Worm (Caenorhabditis elegans): ENCODE results near the gene T20D4.15.

Gene T20D4.15

DNA sequence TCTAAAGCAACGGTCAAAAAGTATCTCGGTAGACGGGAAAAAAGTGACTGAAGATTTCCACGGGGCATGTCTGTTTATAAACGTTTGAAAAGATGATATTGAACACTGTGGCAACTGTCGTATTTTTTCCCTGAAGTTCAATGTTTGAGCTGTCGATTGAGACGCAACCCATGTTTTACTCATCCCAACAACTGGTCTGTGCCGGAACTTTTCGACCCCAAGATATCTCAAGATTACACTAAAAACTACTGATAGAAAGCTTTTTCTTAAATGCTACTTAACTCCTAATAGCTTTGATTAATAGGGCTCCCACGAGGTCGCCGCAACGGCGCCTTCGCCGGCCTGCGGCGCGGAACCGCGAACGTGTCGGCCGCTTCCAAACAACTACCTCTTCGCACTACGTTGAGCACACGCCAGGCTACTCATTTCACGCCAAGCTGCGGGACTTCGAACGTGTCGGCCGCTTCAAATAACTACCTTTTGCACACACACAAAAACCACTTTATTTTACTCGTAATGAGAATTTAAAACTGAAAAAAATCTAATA lies at the start of gene T20D4.15:
Gene T20D4.15, minus strand, starts transcription at position 51 of the 547 bp plus-strand sequence.
- TF ChIP-seq lsy-2 (tag; optimal IDR thresholded peaks at IDR 0.05) (no peak), nhr-84 (tag; optimal IDR thresholded peaks at IDR 0.05) (no peak), nhr-19 (GFP tag; conservative IDR thresholded peaks at IDR 0.05) (no peak), isw-1 (GFP tag; IDR thresholded peaks at IDR 0.05) (no peak), hpl-2 (GFP tag; optimal IDR thresholded peaks at IDR 0.05) (no peak), sptf-1 (tag; optimal IDR thresholded peaks at IDR 0.05) (no peak), mep-1 (tag; optimal IDR thresholded peaks at IDR 0.05) (no peak)

DNA sequence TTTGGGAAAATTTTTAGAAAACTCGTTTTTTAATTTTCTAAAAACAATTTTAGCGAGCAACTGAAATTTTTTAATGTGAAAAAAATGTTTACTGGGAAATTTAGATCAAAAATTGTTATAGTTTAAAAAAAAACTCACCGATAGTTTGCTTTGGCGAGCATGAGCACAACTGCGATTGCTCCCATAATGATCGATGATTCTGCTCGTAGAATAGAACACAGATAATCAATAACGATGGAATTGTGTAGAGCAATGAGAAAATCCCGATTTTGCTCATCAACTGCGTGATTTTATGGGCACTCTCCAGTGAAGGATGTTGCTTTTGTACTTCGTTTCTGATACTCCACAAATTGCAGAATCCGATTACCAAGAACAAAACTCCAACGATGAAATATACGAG lies 48.1 kb upstream of the T20D4.15 start:
- TF ChIP-seq efl-1 (optimal IDR thresholded peaks at IDR 0.05) (no peak), efl-1 (GFP tag; optimal IDR thresholded peaks at IDR 0.05 in 1 of 2) (peak in 1 of 2 experiments; percentile 71), nhr-11 (tag; optimal IDR thresholded peaks at IDR 0.05) (no peak), xbp-1 (tag; optimal IDR thresholded peaks at IDR 0.05) (no peak), hlh-17 (GFP tag; optimal IDR thresholded peaks at IDR 0.05; ENCODE audit: borderline replicate concordance) (no peak), nhr-47 (tag; optimal IDR thresholded peaks at IDR 0.05) (no peak), C34B4.2 (tag; optimal IDR thresholded peaks at IDR 0.05) (no peak)

DNA sequence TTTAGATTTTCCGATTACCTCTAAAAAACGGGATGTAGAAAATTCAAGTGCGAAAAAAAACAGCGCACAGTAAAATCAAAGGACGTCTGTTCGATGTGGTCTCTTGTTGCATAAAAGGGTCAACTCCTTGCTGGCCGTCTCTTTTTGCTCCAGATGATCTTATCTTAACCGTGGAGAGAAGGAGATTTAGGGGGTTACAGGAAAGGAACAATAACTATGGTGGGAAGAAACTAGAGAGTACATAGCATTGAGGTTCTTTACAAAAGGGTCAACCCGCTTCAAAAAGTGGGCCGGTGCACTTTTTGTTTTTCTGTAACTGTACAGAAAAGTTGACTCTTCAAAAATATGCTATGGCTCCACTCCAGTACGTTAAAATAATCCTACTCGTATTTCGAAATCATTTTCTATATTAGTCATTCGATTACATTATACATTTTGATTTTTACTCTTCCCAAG lies 37.0 kb upstream of the T20D4.15 start, which contains the start of the genes T20D4.19 and srj-9:
Gene T20D4.19, minus strand, starts transcription at position 101 of the 456 bp plus-strand sequence.
Gene srj-9, plus strand, starts transcription at position 406 of the 456 bp plus-strand sequence.
- no peak for TF ChIP-seq fkh-8 (tag; optimal IDR thresholded peaks at IDR 0.05)
- TF ChIP-seq ceh-63 (GFP tag; optimal IDR thresholded peaks at IDR 0.05): no peak
- TF ChIP-seq unc-130 (tag; optimal IDR thresholded peaks at IDR 0.05): no peak
- no peak for TF ChIP-seq F16B12.6 (tag; optimal IDR thresholded peaks at IDR 0.05)
- TF ChIP-seq xbp-1 (tag; optimal IDR thresholded peaks at IDR 0.05): no peak
- TF ChIP-seq pqm-1 (tag; optimal IDR thresholded peaks at IDR 0.05): no peak
- no peak for TF ChIP-seq sox-4 (tag; optimal IDR thresholded peaks at IDR 0.05)
- no peak for TF ChIP-seq mab-9 (GFP tag; IDR thresholded peaks at IDR 0.05)
- no peak for TF ChIP-seq ztf-11 (tag; optimal IDR thresholded peaks at IDR 0.05)
- no peak for TF ChIP-seq nhr-20 (tag; optimal IDR thresholded peaks at IDR 0.05)
- no peak for TF ChIP-seq nhr-77 (tag; optimal IDR thresholded peaks at IDR 0.05)
- TF ChIP-seq tbx-2 (tag; optimal IDR thresholded peaks at IDR 0.05): no peak
- TF ChIP-seq nhr-19 (GFP tag; conservative IDR thresholded peaks at IDR 0.05): no peak
- no peak for TF ChIP-seq hpl-2 (GFP tag; optimal IDR thresholded peaks at IDR 0.05)
- no peak for TF ChIP-seq ama-1 (optimal IDR thresholded peaks at IDR 0.05)
- TF ChIP-seq egl-13 (tag; optimal IDR thresholded peaks at IDR 0.05): no peak
- no peak for TF ChIP-seq lsy-2 (tag; optimal IDR thresholded peaks at IDR 0.05)
- TF ChIP-seq unc-30 (tag; optimal IDR thresholded peaks at IDR 0.05): no peak
- TF ChIP-seq dpl-1 (GFP tag; optimal IDR thresholded peaks at IDR 0.05): no peak
- TF ChIP-seq isw-1 (GFP tag; IDR thresholded peaks at IDR 0.05): no peak

DNA sequence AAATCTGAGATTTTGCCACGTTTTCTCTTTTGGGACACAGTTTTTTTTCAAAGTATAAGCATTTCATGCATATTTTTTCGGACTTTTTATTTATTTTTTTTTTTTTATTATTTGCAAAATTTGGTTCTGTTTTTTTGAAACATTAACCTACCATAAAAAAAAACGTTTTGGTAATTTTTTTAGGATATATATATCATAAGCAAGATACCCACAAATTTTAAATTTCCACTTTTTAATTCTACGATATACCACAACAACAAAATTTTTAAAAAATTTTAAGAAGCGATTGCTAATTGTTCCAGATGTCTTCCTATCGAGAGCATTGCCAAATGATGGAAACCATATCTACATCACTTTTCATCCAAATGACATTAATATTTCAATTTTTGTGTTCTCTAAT lies 34.2 kb upstream of the T20D4.15 start, which contains the start of gene srab-20:
Gene srab-20, plus strand, starts transcription at position 301 of the 400 bp plus-strand sequence.
- TF ChIP-seq ztf-4 (tag; optimal IDR thresholded peaks at IDR 0.05) (no peak), sptf-1 (tag; optimal IDR thresholded peaks at IDR 0.05) (no peak), zag-1 (tag; optimal IDR thresholded peaks at IDR 0.05) (no peak), sox-4 (tag; optimal IDR thresholded peaks at IDR 0.05) (no peak), egl-13 (tag; optimal IDR thresholded peaks at IDR 0.05) (no peak), blmp-1 (tag; optimal IDR thresholded peaks at IDR 0.05) (no peak), unc-30 (tag; optimal IDR thresholded peaks at IDR 0.05) (no peak), unc-130 (tag; optimal IDR thresholded peaks at IDR 0.05) (no peak), elt-3 (tag; optimal IDR thresholded peaks at IDR 0.05) (no peak), pqm-1 (tag; optimal IDR thresholded peaks at IDR 0.05) (no peak)

DNA sequence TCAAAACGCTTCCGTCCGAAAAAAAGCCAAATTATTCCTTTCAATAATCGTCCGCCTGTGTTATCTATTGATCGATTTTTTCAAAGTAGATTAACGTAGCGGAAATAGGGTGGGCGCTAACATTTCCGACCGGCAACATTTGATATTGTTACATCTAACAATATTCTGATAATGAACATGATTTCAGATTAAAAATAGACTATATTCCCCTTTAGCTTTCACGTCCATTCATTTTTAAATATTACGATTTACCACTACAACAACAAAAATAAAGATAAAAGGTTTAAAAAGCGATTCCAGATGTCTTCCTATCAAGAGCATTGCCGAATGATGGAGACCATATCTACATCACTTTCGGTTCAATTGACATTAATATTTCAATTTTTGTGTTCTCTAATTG lies 31.5 kb upstream of the T20D4.15 start, which contains the start of gene srab-22:
Gene srab-22, plus strand, starts transcription at position 301 of the 400 bp plus-strand sequence.
- no peak for TF ChIP-seq unc-62 (GFP tag; optimal IDR thresholded peaks at IDR 0.05)
- no peak for TF ChIP-seq pax-3 (tag; optimal IDR thresholded peaks at IDR 0.05)
- TF ChIP-seq aly-2 (tag; optimal IDR thresholded peaks at IDR 0.05): no peak
- no peak for TF ChIP-seq lin-39 (tag; optimal IDR thresholded peaks at IDR 0.05)
- TF ChIP-seq nhr-71 (tag; optimal IDR thresholded peaks at IDR 0.05): no peak
- TF ChIP-seq lin-14 (GFP tag; optimal IDR thresholded peaks at IDR 0.05): no peak
- no peak for TF ChIP-seq isw-1 (GFP tag; IDR thresholded peaks at IDR 0.05)

Data from whole organism, L1 larva.